Worm (Caenorhabditis elegans) whole organism, L1 larva: Measurements from ENCODE around the gene bar-1.

Experiments used
- C34B4.2 ChIP-seq: sonication (generic microtip); optimal IDR thresholded peaks from 2 replicates; lab custom pipeline; 2017; ENCODE audit warnings: mild to moderate bottlenecking, missing genetic modification characterization, missing compliant biosample characterization
- ceh-8 ChIP-seq: fragments of 200-800 bp; sonication (Bioruptor generic); optimal IDR thresholded peaks from 2 replicates; lab custom pipeline; 2018; ENCODE audit warnings: mild to moderate bottlenecking, missing genetic modification characterization, moderate library complexity, missing compliant biosample characterization
- elt-3 ChIP-seq, 6 experiments: fragments of 150-350 bp in 1 of 6; sonication (generic microtip); optimal IDR thresholded peaks; 2 replicates each; lab custom pipeline; 2017 to 2018; ENCODE audit warnings: missing biosample characterization in 6 of 6, missing genetic modification characterization in 6 of 6, inconsistent platforms in 1 of 6
- lin-13 ChIP-seq: fragments of 150-350 bp; optimal IDR thresholded peaks from 2 replicates; lab custom pipeline; 2014; ENCODE audit warnings: missing biosample characterization, missing genetic modification reagents, missing genetic modification characterization
- nhr-19 ChIP-seq: fragments of 200-800 bp; sonication (Bioruptor generic); conservative IDR thresholded peaks from 2 replicates; pipeline ENCODE4 v1.3.6; 2022; ENCODE audit warnings: missing genetic modification characterization, missing compliant biosample characterization
- nhr-28 ChIP-seq: fragments of 150-350 bp; optimal IDR thresholded peaks from 2 replicates; lab custom pipeline; 2014; ENCODE audit warnings: missing biosample characterization, missing genetic modification characterization
- nhr-77 ChIP-seq: fragments of 150-350 bp; optimal IDR thresholded peaks from 2 replicates; lab custom pipeline; 2014; ENCODE audit warnings: missing biosample characterization, missing genetic modification characterization
- pqm-1 ChIP-seq: sonication (generic microtip); optimal IDR thresholded peaks from 3 replicates; lab custom pipeline; 2017; ENCODE audit warnings: missing biosample characterization, missing genetic modification characterization
- skn-1 ChIP-seq: fragments of 150-350 bp; optimal IDR thresholded peaks from 2 replicates; lab custom pipeline; 2014; ENCODE audit warnings: missing biosample characterization, missing genetic modification characterization
- unc-62 ChIP-seq: fragments of 150-350 bp; optimal IDR thresholded peaks from 2 replicates; lab custom pipeline; 2014; ENCODE audit warnings: missing biosample characterization, missing genetic modification reagents, missing genetic modification characterization

ce11 chrX:7140682-7141254 is 29.7 kb downstream of the bar-1 start:
- TF ChIP-seq C34B4.2 (tag; lab: Kevin White, UChicago) (no peak), nhr-77 (tag; lab: Kevin White, UChicago) (no peak), nhr-19 (GFP tag; lab: Robert Waterston, UW) (no peak), ceh-8 (GFP tag; lab: Kevin White, UChicago) (no peak), unc-62 (no peak), pqm-1 (no peak), nhr-28 (tag; lab: Kevin White, UChicago) (no peak), lin-13 (no peak), elt-3 (tag; optimal IDR thresholded peaks at IDR 0.05; lab: Kevin White, UChicago) (no peak), skn-1 (no peak)
